Worm (Caenorhabditis elegans) whole organism, early embryonic: ENCODE data around the gene D1044.1.

Experiments used
- B0310.2 ChIP-seq: sonication (generic microtip); optimal IDR thresholded peaks from 2 replicates; lab custom pipeline; 2016; ENCODE audit warnings: mild to moderate bottlenecking, missing genetic modification characterization, missing compliant biosample characterization
- F13C5.2 ChIP-seq: sonication (generic microtip); optimal IDR thresholded peaks from 2 replicates; lab custom pipeline; 2017; ENCODE audit warnings: mild to moderate bottlenecking, missing genetic modification characterization, inconsistent platforms, missing compliant biosample characterization
- ama-1 ChIP-seq: fragments of 150-350 bp; optimal IDR thresholded peaks from 2 replicates; lab custom pipeline; 2014
- ceh-36 ChIP-seq: sonication (generic microtip); optimal IDR thresholded peaks from 2 replicates; lab custom pipeline; 2016; ENCODE audit warnings: missing genetic modification characterization, inconsistent platforms, missing compliant biosample characterization
- ets-7 ChIP-seq: sonication (generic microtip); optimal IDR thresholded peaks from 2 replicates; lab custom pipeline; 2016; ENCODE audit warnings: missing genotype, missing genetic modification characterization, missing compliant biosample characterization
- flt-1 ChIP-seq: fragments of 200-800 bp; sonication (Bioruptor generic); IDR thresholded peaks from 2 replicates; pipeline ENCODE4 v1.3.6; 2022; ENCODE audit warnings: missing genetic modification characterization, missing compliant biosample characterization
- hmg-4 ChIP-seq: fragments of 200-800 bp; sonication (Bioruptor generic); optimal IDR thresholded peaks from 2 replicates; lab custom pipeline; 2018; ENCODE audit warnings: mild to moderate bottlenecking, missing genetic modification characterization, missing compliant biosample characterization
- scrt-1 ChIP-seq: fragments of 200-800 bp; sonication (Bioruptor generic); IDR thresholded peaks from 2 replicates; pipeline ENCODE4 v1.3.6; 2022; ENCODE audit warnings: missing genetic modification characterization, missing compliant biosample characterization
- sea-1 ChIP-seq: fragments of 200-800 bp; sonication (Bioruptor generic); conservative IDR thresholded peaks from 2 replicates; pipeline ENCODE4 v1.3.6; 2022; ENCODE audit warnings: missing genetic modification characterization, missing compliant biosample characterization
- tbx-11 ChIP-seq: fragments of 200-800 bp; sonication (Bioruptor generic); IDR thresholded peaks from 2 replicates; pipeline ENCODE4 v1.3.6; 2022; ENCODE audit warnings: missing genetic modification characterization, missing compliant biosample characterization
- tra-4 ChIP-seq: sonication (generic microtip); optimal IDR thresholded peaks from 2 replicates; lab custom pipeline; 2017; ENCODE audit warnings: missing genetic modification characterization, missing compliant biosample characterization

DNA sequence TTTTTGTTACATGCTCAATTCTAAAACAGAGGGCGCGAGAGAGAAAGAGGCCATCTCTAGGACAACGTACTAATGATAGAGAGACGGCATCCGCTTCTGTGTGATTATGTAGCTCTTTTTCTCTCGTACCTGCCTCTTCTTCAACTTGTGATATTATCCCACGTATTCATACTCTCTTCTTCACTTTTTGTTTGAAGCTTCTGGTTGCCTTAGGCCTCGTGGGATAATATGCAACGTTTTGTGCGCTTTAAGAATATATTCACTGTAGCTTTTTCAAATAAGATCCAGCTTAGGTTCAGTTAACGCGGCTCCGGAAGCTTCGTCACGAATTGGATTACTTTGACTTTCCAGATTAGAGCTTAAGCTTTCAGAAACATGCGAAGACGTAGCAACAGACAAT, 38.7 kb downstream of the D1044.1 start, which contains the start of the genes F56D2.8 and uev-2:
- TF ChIP-seq B0310.2, result no peak
- no peak for TF ChIP-seq sea-1 (GFP tag; lab: Robert Waterston, UW)
- TF ChIP-seq ets-7 (tag; lab: Kevin White, UChicago), result no peak
- TF ChIP-seq F13C5.2 (tag; lab: Kevin White, UChicago), result no peak
- no peak for TF ChIP-seq scrt-1
- no peak for TF ChIP-seq tbx-11 (GFP tag; lab: Robert Waterston, UW)
- TF ChIP-seq ama-1 (lab: Kevin White, UChicago), result no peak
- TF ChIP-seq flt-1 (GFP tag; lab: Robert Waterston, UW), result no peak
- TF ChIP-seq ceh-36 (tag; lab: Kevin White, UChicago), result no peak
- no peak for TF ChIP-seq hmg-4 (GFP tag; lab: Kevin White, UChicago)
- no peak for TF ChIP-seq tra-4 (tag; lab: Kevin White, UChicago)
